Fruit fly (Drosophila melanogaster) whole organism, embryonic: Measurements from ENCODE around the gene SelG.

Experiments
- BEAF-32 ChIP-seq: fragments of 200-800 bp; sonication (Bioruptor generic); optimal IDR thresholded peaks from 3 replicates; lab custom pipeline; 2017; ENCODE audit warnings: missing biosample characterization, missing genetic modification characterization, mild to moderate bottlenecking, moderate library complexity, missing genetic modification reagents
- CG11723 ChIP-seq: fragments of 200-800 bp; sonication (Bioruptor generic); optimal IDR thresholded peaks from 2 replicates; lab custom pipeline; 2017; ENCODE audit warnings: missing biosample characterization, mild to moderate bottlenecking, missing genetic modification characterization
- CG12071 ChIP-seq: fragments of 200-800 bp; sonication (Bioruptor generic); optimal IDR thresholded peaks from 3 replicates; lab custom pipeline; 2018; ENCODE audit warnings: missing biosample characterization, mild to moderate bottlenecking, missing genetic modification characterization
- CG12299 ChIP-seq: fragments of 200-800 bp; sonication (Bioruptor generic); optimal IDR thresholded peaks from 2 replicates; lab custom pipeline; 2018; ENCODE audit warnings: missing biosample characterization, mild to moderate bottlenecking, missing genetic modification characterization
- CG15011 ChIP-seq: fragments of 200-800 bp; sonication (Bioruptor generic); optimal IDR thresholded peaks from 3 replicates; lab custom pipeline; 2018; ENCODE audit warnings: missing biosample characterization, mild to moderate bottlenecking, missing genetic modification characterization
- CG15696 ChIP-seq: fragments of 200-800 bp; sonication (Bioruptor generic); optimal IDR thresholded peaks from 2 replicates; lab custom pipeline; 2019; ENCODE audit warnings: missing biosample characterization, mild to moderate bottlenecking, missing genetic modification characterization, moderate library complexity
- CG16813 ChIP-seq: fragments of 200-800 bp; sonication (Bioruptor generic); IDR thresholded peaks from 3 replicates; pipeline ENCODE4 v1.3.6; 2022; ENCODE audit warnings: missing biosample characterization, missing genetic modification characterization; ENCODE audit not compliant: partially characterized antibody
- CG17361 ChIP-seq: fragments of 200-800 bp; sonication (Bioruptor generic); IDR thresholded peaks from 3 replicates; pipeline ENCODE4 v1.3.6; 2022; ENCODE audit warnings: missing biosample characterization, missing genetic modification characterization
- CG17385 ChIP-seq: fragments of 200-800 bp; sonication (Bioruptor generic); optimal IDR thresholded peaks from 3 replicates; lab custom pipeline; 2018; ENCODE audit warnings: missing biosample characterization, mild to moderate bottlenecking, missing genetic modification characterization
- CG17568 ChIP-seq: fragments of 200-800 bp; sonication (Bioruptor generic); optimal IDR thresholded peaks from 2 replicates; lab custom pipeline; 2018; ENCODE audit warnings: missing biosample characterization, mild to moderate bottlenecking, missing genetic modification characterization, moderate library complexity
- CG2678 ChIP-seq: fragments of 200-800 bp; sonication (Bioruptor generic); optimal IDR thresholded peaks from 3 replicates; lab custom pipeline; 2019; ENCODE audit warnings: missing biosample characterization, mild to moderate bottlenecking, missing genetic modification characterization, moderate library complexity
- CG2875 ChIP-seq: fragments of 200-800 bp; sonication (Bioruptor generic); optimal IDR thresholded peaks from 2 replicates; lab custom pipeline; 2017; ENCODE audit warnings: missing biosample characterization, mild to moderate bottlenecking, missing genetic modification characterization, missing genetic modification reagents
- CG31388 ChIP-seq: fragments of 200-800 bp; sonication (Bioruptor generic); optimal IDR thresholded peaks from 2 replicates; lab custom pipeline; 2016; ENCODE audit warnings: missing biosample characterization, missing genetic modification characterization
- CG31441 ChIP-seq: fragments of 200-800 bp; sonication (Bioruptor generic); IDR thresholded peaks from 2 replicates; pipeline ENCODE4 v1.3.6; 2022; ENCODE audit warnings: missing biosample characterization, missing genetic modification characterization
- CG3847 ChIP-seq: fragments of 200-800 bp; sonication (Bioruptor generic); IDR thresholded peaks from 2 replicates; pipeline ENCODE4 v1.3.6; 2022; ENCODE audit warnings: missing biosample characterization, missing genetic modification characterization
- CG3995 ChIP-seq: fragments of 200-800 bp; sonication (Bioruptor generic); optimal IDR thresholded peaks from 3 replicates; lab custom pipeline; 2016; ENCODE audit warnings: missing biosample characterization, missing genetic modification characterization
- CG5953 ChIP-seq: fragments of 200-800 bp; sonication (Bioruptor generic); IDR thresholded peaks from 2 replicates; pipeline ENCODE4 v1.3.6; 2022; ENCODE audit warnings: missing biosample characterization, missing genetic modification characterization
- CG6689 ChIP-seq: fragments of 200-800 bp; sonication (Bioruptor generic); IDR thresholded peaks from 2 replicates; pipeline ENCODE4 v1.3.6; 2022; ENCODE audit warnings: missing biosample characterization, missing genetic modification characterization
- CG7357 ChIP-seq: fragments of 200-800 bp; sonication (Bioruptor generic); IDR thresholded peaks from 3 replicates; pipeline ENCODE4 v1.3.6; 2022; ENCODE audit warnings: missing biosample characterization, missing genetic modification characterization
- CG7556 ChIP-seq: fragments of 200-800 bp; sonication (Bioruptor generic); optimal IDR thresholded peaks from 2 replicates; lab custom pipeline; 2017; ENCODE audit warnings: missing biosample characterization, mild to moderate bottlenecking, missing genetic modification characterization
- CG7987 ChIP-seq: fragments of 200-800 bp; sonication (Bioruptor generic); optimal IDR thresholded peaks from 2 replicates; lab custom pipeline; 2018; ENCODE audit warnings: missing biosample characterization, mild to moderate bottlenecking, missing genetic modification characterization, moderate library complexity
- Dad ChIP-seq: fragments of 200-800 bp; sonication (Bioruptor generic); optimal IDR thresholded peaks from 3 replicates; lab custom pipeline; 2016; ENCODE audit warnings: missing biosample characterization, missing genetic modification characterization
- GATAe ChIP-seq: fragments of 200-800 bp; sonication (Bioruptor generic); conservative IDR thresholded peaks from 2 replicates; pipeline ENCODE4 v1.3.6; 2022; ENCODE audit warnings: missing biosample characterization, missing genetic modification characterization
- Hr3 ChIP-seq: fragments of 200-800 bp; sonication (Bioruptor generic); optimal IDR thresholded peaks from 3 replicates; lab custom pipeline; 2016; ENCODE audit warnings: missing biosample characterization, missing genetic modification characterization
- Hr51 ChIP-seq, 2 experiments: fragments of 200-800 bp; sonication (Bioruptor generic); optimal IDR thresholded peaks; 2 replicates in 1 of 2; 3 replicates in 1 of 2; lab custom pipeline; 2016 to 2018; ENCODE audit warnings: missing biosample characterization in 2 of 2, missing genetic modification characterization in 2 of 2, mild to moderate bottlenecking in 1 of 2, moderate library complexity in 1 of 2
- Lpt ChIP-seq: fragments of >200 bp; optimal IDR thresholded peaks from 2 replicates; lab custom pipeline; 2018; ENCODE audit warnings: missing biosample characterization, missing genetic modification characterization
- MESR4 ChIP-seq: fragments of 200-800 bp; sonication (Bioruptor generic); optimal IDR thresholded peaks from 2 replicates; lab custom pipeline; 2018; ENCODE audit warnings: missing biosample characterization, mild to moderate bottlenecking, missing genetic modification characterization, moderate library complexity
- Meics ChIP-seq: fragments of 200-800 bp; sonication (Bioruptor generic); optimal IDR thresholded peaks from 2 replicates; lab custom pipeline; 2017; ENCODE audit warnings: missing biosample characterization, mild to moderate bottlenecking, missing genetic modification characterization
- PHDP ChIP-seq: fragments of 200-800 bp; sonication (Bioruptor generic); optimal IDR thresholded peaks from 3 replicates; lab custom pipeline; 2018; ENCODE audit warnings: missing biosample characterization, mild to moderate bottlenecking, missing genetic modification characterization, moderate library complexity
- Ptx1 ChIP-seq: fragments of 200-800 bp; sonication (Bioruptor generic); IDR thresholded peaks from 2 replicates; pipeline ENCODE4 v1.3.6; 2022; ENCODE audit warnings: missing biosample characterization, missing genetic modification characterization
- Side ChIP-seq: fragments of 200-800 bp; sonication (Bioruptor generic); optimal IDR thresholded peaks from 2 replicates; lab custom pipeline; 2016; ENCODE audit warnings: missing biosample characterization, missing genetic modification characterization
- Sry-β ChIP-seq: fragments of 200-800 bp; sonication (Bioruptor generic); optimal IDR thresholded peaks from 2 replicates; lab custom pipeline; 2018; ENCODE audit warnings: missing biosample characterization, mild to moderate bottlenecking, missing genetic modification characterization, moderate library complexity
- Taf1 ChIP-seq: fragments of 200-800 bp; sonication (Bioruptor generic); IDR thresholded peaks from 2 replicates; pipeline ENCODE4 v1.3.6; 2022; ENCODE audit warnings: missing biosample characterization, missing genetic modification characterization
- ac ChIP-seq: fragments of 200-800 bp; sonication (Bioruptor generic); optimal IDR thresholded peaks from 3 replicates; lab custom pipeline; 2017; ENCODE audit warnings: missing biosample characterization, mild to moderate bottlenecking, missing genetic modification characterization
- ara ChIP-seq: fragments of 200-800 bp; sonication (Bioruptor generic); IDR thresholded peaks from 2 replicates; pipeline ENCODE4 v1.3.6; 2022; ENCODE audit warnings: missing biosample characterization, missing genetic modification characterization
- cad ChIP-seq: fragments of >200 bp; optimal IDR thresholded peaks from 2 replicates; lab custom pipeline; 2017; ENCODE audit warnings: missing biosample characterization, missing genetic modification characterization
- corto ChIP-seq: fragments of 200-800 bp; sonication (Bioruptor generic); optimal IDR thresholded peaks from 2 replicates; lab custom pipeline; 2016; ENCODE audit warnings: missing biosample characterization, mild to moderate bottlenecking, missing genetic modification characterization, moderate library complexity
- croc ChIP-seq: fragments of 200-800 bp; sonication (Bioruptor generic); conservative IDR thresholded peaks from 3 replicates; pipeline ENCODE4 v1.3.6; 2022; ENCODE audit warnings: missing biosample characterization, missing genetic modification characterization
- da ChIP-seq: fragments of 200-800 bp; sonication (Bioruptor generic); optimal IDR thresholded peaks from 2 replicates; lab custom pipeline; 2016; ENCODE audit warnings: missing biosample characterization, missing genetic modification characterization
- fd3F ChIP-seq: fragments of 200-800 bp; sonication (Bioruptor generic); optimal IDR thresholded peaks from 2 replicates; lab custom pipeline; 2018; ENCODE audit warnings: missing biosample characterization, mild to moderate bottlenecking, missing genetic modification characterization, moderate library complexity
- gem ChIP-seq: fragments of 200-800 bp; sonication (Bioruptor generic); optimal IDR thresholded peaks from 2 replicates; lab custom pipeline; 2019; ENCODE audit warnings: missing biosample characterization, mild to moderate bottlenecking, missing genetic modification characterization, moderate library complexity
- h ChIP-seq: fragments of >200 bp; optimal IDR thresholded peaks from 2 replicates; lab custom pipeline; 2017
- hb ChIP-seq: fragments of 200-800 bp; sonication (Bioruptor generic); IDR thresholded peaks from 3 replicates; pipeline ENCODE4 v1.3.6; 2022; ENCODE audit warnings: missing biosample characterization, missing genetic modification characterization; ENCODE audit not compliant: partially characterized antibody
- odd ChIP-seq: fragments of 200-800 bp; sonication (Bioruptor generic); optimal IDR thresholded peaks from 2 replicates; lab custom pipeline; 2017; ENCODE audit warnings: missing biosample characterization, mild to moderate bottlenecking, missing genetic modification characterization
- pho ChIP-seq: fragments of 200-800 bp; sonication (Bioruptor generic); optimal IDR thresholded peaks from 2 replicates; lab custom pipeline; 2016; ENCODE audit warnings: missing biosample characterization, missing genetic modification characterization
- rib ChIP-seq: fragments of 200-800 bp; sonication (Bioruptor generic); IDR thresholded peaks from 2 replicates; pipeline ENCODE4 v1.3.6; 2022; ENCODE audit warnings: missing biosample characterization, missing genetic modification characterization
- seq ChIP-seq: fragments of 200-800 bp; sonication (Bioruptor generic); IDR thresholded peaks from 2 replicates; pipeline ENCODE4 v1.3.6; 2022; ENCODE audit warnings: missing biosample characterization, missing genetic modification characterization
- ssp ChIP-seq: fragments of 200-800 bp; sonication (Bioruptor generic); IDR thresholded peaks from 2 replicates; pipeline ENCODE4 v1.3.6; 2022; ENCODE audit warnings: missing biosample characterization, missing genetic modification characterization
- stc ChIP-seq: fragments of 200-800 bp; sonication (Bioruptor generic); IDR thresholded peaks from 2 replicates; pipeline ENCODE4 v1.3.6; 2022; ENCODE audit warnings: missing biosample characterization, missing genetic modification characterization
- wor ChIP-seq: fragments of 200-800 bp; sonication (Bioruptor generic); IDR thresholded peaks from 2 replicates; pipeline ENCODE4 v1.3.6; 2022; ENCODE audit warnings: missing biosample characterization, missing genetic modification characterization

Gene SelG

dm6 chrX:11846049-11846718 is 40.9 kb upstream of the SelG start, which contains the start of gene CG15740 (continued):
- TF ChIP-seq seq (GFP tag; lab: Robert Waterston, UW) (peak; percentile 76), CG6689 (GFP tag; lab: Robert Waterston, UW) (peak; percentile 66), GATAe (GFP tag; lab: Robert Waterston, UW) (no peak), CG17361 (peak; percentile 44; the same call in 2 of the 3 replicates), BEAF-32 (no peak), Ptx1 (GFP tag; lab: Robert Waterston, UW) (peak; percentile 78), Meics (GFP tag; lab: Kevin White, UChicago) (peak; percentile 33), MESR4 (GFP tag; lab: Kevin White, UChicago) (no peak), ssp (GFP tag; lab: Robert Waterston, UW) (peak; percentile 47), CG11723 (GFP tag; lab: Kevin White, UChicago) (no peak), ac (GFP tag; lab: Kevin White, UChicago) (no peak), CG3847 (no peak; the same call in none of the 2 replicates), CG15011 (GFP tag; lab: Kevin White, UChicago) (no peak), wor (GFP tag; lab: Robert Waterston, UW) (peak; percentile 45; the same call in 1 of the 2 replicates), CG12071 (GFP tag; lab: Kevin White, UChicago) (no peak), Lpt (GFP tag; lab: Kevin White, UChicago) (no peak), croc (GFP tag; lab: Robert Waterston, UW) (no peak), CG7556 (peak; percentile 47), Side (GFP tag; lab: Kevin White, UChicago) (no peak), CG2678 (peak; percentile 49), PHDP (tag; lab: Kevin White, UChicago) (peak; percentile 28), CG7987 (GFP tag; lab: Kevin White, UChicago) (no peak), fd3F (no peak), Dad (GFP tag; lab: Kevin White, UChicago) (no peak), Sry-β (GFP tag; lab: Kevin White, UChicago) (no peak), CG7357 (GFP tag; lab: Robert Waterston, UW) (0 out of 3 replicates have a peak, but pooled peaks have one; percentile 25), CG2875 (GFP tag; lab: Kevin White, UChicago) (no peak), CG12299 (no peak), CG15696 (tag; lab: Kevin White, UChicago) (no peak), CG17568 (GFP tag; lab: Kevin White, UChicago) (no peak), CG31388 (no peak), odd (GFP tag; lab: Kevin White, UChicago) (no peak), corto (GFP tag; lab: Kevin White, UChicago) (no peak), stc (GFP tag; lab: Robert Waterston, UW) (peak; percentile 62; the same call in 1 of the 2 replicates), cad (GFP tag; lab: Kevin White, UChicago) (no peak), ara (GFP tag; lab: Robert Waterston, UW) (peak; percentile 31; the same call in 1 of the 2 replicates), da (GFP tag; lab: Kevin White, UChicago) (no peak), hb (GFP tag; lab: Robert Waterston, UW) (no peak), CG3995 (no peak), Hr3 (peak; percentile 13), rib (GFP tag; lab: Robert Waterston, UW) (no peak), CG17385 (GFP tag; lab: Kevin White, UChicago) (peak; percentile 8), Hr51 (GFP tag; optimal IDR thresholded peaks at IDR 0.05; lab: Kevin White, UChicago) (peak in 1 of 2 experiments; percentile 71), pho (no peak), gem (tag; lab: Kevin White, UChicago) (peak; percentile 53), Taf1 (no peak), CG16813 (GFP tag; lab: Robert Waterston, UW) (no peak), CG31441 (GFP tag; lab: Robert Waterston, UW) (peak; percentile 63), h (lab: Kevin White, UChicago) (no peak), CG5953 (GFP tag; lab: Robert Waterston, UW) (peak; percentile 33; the same call in 1 of the 2 replicates)
